Fruit fly (Drosophila melanogaster) whole organism, embryonic: Measurements from ENCODE around the gene Mst77F.

ENCODE experiments used
- Aef1 ChIP-seq: fragments of 200-800 bp; sonication (Bioruptor generic); IDR thresholded peaks from 3 replicates; pipeline ENCODE4 v1.3.6; 2022; ENCODE audit warnings: missing biosample characterization, missing genetic modification characterization
- Asciz ChIP-seq: fragments of 200-800 bp; sonication (Bioruptor generic); optimal IDR thresholded peaks from 2 replicates; lab custom pipeline; 2017; ENCODE audit warnings: missing biosample characterization, mild to moderate bottlenecking, missing genetic modification characterization, missing genetic modification reagents
- Bdp1 ChIP-seq: fragments of 200-800 bp; sonication (Bioruptor generic); optimal IDR thresholded peaks from 3 replicates; lab custom pipeline; 2016; ENCODE audit warnings: missing biosample characterization, missing genetic modification characterization
- CG10979 ChIP-seq: fragments of 200-800 bp; sonication (Bioruptor generic); optimal IDR thresholded peaks from 2 replicates; lab custom pipeline; 2018; ENCODE audit warnings: missing biosample characterization, mild to moderate bottlenecking, missing genetic modification characterization, moderate library complexity
- CG12299 ChIP-seq: fragments of 200-800 bp; sonication (Bioruptor generic); optimal IDR thresholded peaks from 2 replicates; lab custom pipeline; 2018; ENCODE audit warnings: missing biosample characterization, mild to moderate bottlenecking, missing genetic modification characterization
- CG12942 ChIP-seq: fragments of 200-800 bp; sonication (Bioruptor generic); optimal IDR thresholded peaks from 3 replicates; lab custom pipeline; 2016; ENCODE audit warnings: missing biosample characterization, missing genetic modification characterization
- CG13123 ChIP-seq: fragments of 200-800 bp; sonication (Bioruptor generic); optimal IDR thresholded peaks from 2 replicates; lab custom pipeline; 2016; ENCODE audit warnings: missing biosample characterization, missing genetic modification characterization
- CG2116 ChIP-seq: fragments of 200-800 bp; sonication (Bioruptor generic); optimal IDR thresholded peaks from 3 replicates; lab custom pipeline; 2018; ENCODE audit warnings: missing biosample characterization, mild to moderate bottlenecking, missing genetic modification characterization
- CG2199 ChIP-seq: fragments of 200-800 bp; sonication (Bioruptor generic); IDR thresholded peaks from 3 replicates; pipeline ENCODE4 v1.3.6; 2022; ENCODE audit warnings: missing biosample characterization, missing genetic modification characterization
- CG32772 ChIP-seq: fragments of 200-800 bp; sonication (Bioruptor generic); IDR thresholded peaks from 2 replicates; pipeline ENCODE4 v1.3.6; 2022; ENCODE audit warnings: missing biosample characterization, missing genetic modification characterization
- CG4854 ChIP-seq: fragments of 200-800 bp; sonication (Bioruptor generic); optimal IDR thresholded peaks from 2 replicates; lab custom pipeline; 2016; ENCODE audit warnings: missing biosample characterization, missing genetic modification characterization, inconsistent platforms
- CG6254 ChIP-seq: fragments of 200-800 bp; sonication (Bioruptor generic); optimal IDR thresholded peaks from 3 replicates; lab custom pipeline; 2017; ENCODE audit warnings: mild to moderate bottlenecking, missing biosample characterization, missing genetic modification reagents, missing genetic modification characterization
- CG7271 ChIP-seq: fragments of 200-800 bp; sonication (Bioruptor generic); optimal IDR thresholded peaks from 2 replicates; lab custom pipeline; 2018; ENCODE audit warnings: missing biosample characterization, mild to moderate bottlenecking, missing genetic modification characterization, moderate library complexity
- CG7372 ChIP-seq: fragments of 200-800 bp; sonication (Bioruptor generic); IDR thresholded peaks from 2 replicates; pipeline ENCODE4 v1.3.6; 2022; ENCODE audit warnings: missing biosample characterization, missing genetic modification characterization
- CG7963 ChIP-seq: fragments of 200-800 bp; sonication (Bioruptor generic); IDR thresholded peaks from 3 replicates; pipeline ENCODE4 v1.3.6; 2022; ENCODE audit warnings: missing biosample characterization, missing genetic modification characterization; ENCODE audit not compliant: partially characterized antibody
- CG8281 ChIP-seq: fragments of 200-800 bp; sonication (Bioruptor generic); optimal IDR thresholded peaks from 2 replicates; lab custom pipeline; 2018; ENCODE audit warnings: missing biosample characterization, mild to moderate bottlenecking, missing genetic modification characterization, moderate library complexity
- CG8478 ChIP-seq: fragments of >200 bp; optimal IDR thresholded peaks from 2 replicates; lab custom pipeline; 2018
- CG9215 ChIP-seq: fragments of 200-800 bp; sonication (Bioruptor generic); IDR thresholded peaks from 2 replicates; pipeline ENCODE4 v1.3.6; 2022; ENCODE audit warnings: missing biosample characterization, missing genetic modification characterization
- CG9727 ChIP-seq: fragments of 200-800 bp; sonication (Bioruptor generic); optimal IDR thresholded peaks from 3 replicates; lab custom pipeline; 2017; ENCODE audit warnings: missing biosample characterization, mild to moderate bottlenecking, missing genetic modification characterization
- CrebB ChIP-seq: fragments of 200-800 bp; sonication (Bioruptor generic); optimal IDR thresholded peaks from 3 replicates; lab custom pipeline; 2018; ENCODE audit warnings: missing biosample characterization, mild to moderate bottlenecking, missing genetic modification characterization
- Dip3 ChIP-seq: fragments of 200-800 bp; sonication (Bioruptor generic); optimal IDR thresholded peaks from 3 replicates; lab custom pipeline; 2016; ENCODE audit warnings: missing biosample characterization, missing genetic modification characterization
- Fer2 ChIP-seq: fragments of 200-800 bp; sonication (Bioruptor generic); optimal IDR thresholded peaks from 2 replicates; lab custom pipeline; 2018; ENCODE audit warnings: missing biosample characterization, mild to moderate bottlenecking, missing genetic modification characterization, moderate library complexity
- H2.0 ChIP-seq: fragments of 200-800 bp; sonication (Bioruptor generic); IDR thresholded peaks from 2 replicates; pipeline ENCODE4 v1.3.6; 2022; ENCODE audit warnings: missing biosample characterization, missing genetic modification characterization
- HLHmδ ChIP-seq: fragments of 200-800 bp; sonication (Bioruptor generic); optimal IDR thresholded peaks from 2 replicates; lab custom pipeline; 2018; ENCODE audit warnings: missing biosample characterization, mild to moderate bottlenecking, missing genetic modification characterization, moderate library complexity
- Hey ChIP-seq: fragments of 200-800 bp; sonication (Bioruptor generic); optimal IDR thresholded peaks from 3 replicates; lab custom pipeline; 2018; ENCODE audit warnings: missing biosample characterization, mild to moderate bottlenecking, missing genetic modification characterization
- Kr ChIP-seq: fragments of 200-800 bp; sonication (Bioruptor generic); optimal IDR thresholded peaks from 2 replicates; lab custom pipeline; 2017; ENCODE audit warnings: missing biosample characterization, mild to moderate bottlenecking, missing genetic modification characterization
- MBD-R2 ChIP-seq: fragments of 200-800 bp; sonication (Bioruptor generic); IDR thresholded peaks from 2 replicates; pipeline ENCODE4 v1.3.6; 2022; ENCODE audit warnings: missing biosample characterization, missing genetic modification characterization
- MESR4 ChIP-seq: fragments of 200-800 bp; sonication (Bioruptor generic); optimal IDR thresholded peaks from 2 replicates; lab custom pipeline; 2018; ENCODE audit warnings: missing biosample characterization, mild to moderate bottlenecking, missing genetic modification characterization, moderate library complexity
- Med ChIP-seq: fragments of 200-800 bp; sonication (Bioruptor generic); peaks from one replicate; lab custom pipeline; 2016; ENCODE audit warnings: missing biosample characterization, missing genetic modification characterization, mild to moderate bottlenecking, inconsistent platforms, moderate library complexity
- Mes4 ChIP-seq: fragments of 200-800 bp; sonication (Bioruptor generic); optimal IDR thresholded peaks from 2 replicates; lab custom pipeline; 2016; ENCODE audit warnings: missing biosample characterization, missing genetic modification characterization
- NC2β ChIP-seq: fragments of 200-800 bp; sonication (Bioruptor generic); optimal IDR thresholded peaks from 2 replicates; lab custom pipeline; 2016; ENCODE audit warnings: missing biosample characterization, missing genetic modification characterization
- Oli ChIP-seq: fragments of 200-800 bp; sonication (Bioruptor generic); optimal IDR thresholded peaks from 2 replicates; lab custom pipeline; 2018; ENCODE audit warnings: missing biosample characterization, mild to moderate bottlenecking, missing genetic modification characterization, moderate library complexity
- Optix ChIP-seq: fragments of 200-800 bp; sonication (Bioruptor generic); IDR thresholded peaks from 3 replicates; pipeline ENCODE4 v1.3.6; 2022; ENCODE audit warnings: missing biosample characterization, missing genetic modification characterization
- Ssrp ChIP-seq: fragments of 200-800 bp; sonication (Bioruptor generic); optimal IDR thresholded peaks from 2 replicates; lab custom pipeline; 2018; ENCODE audit warnings: missing biosample characterization, mild to moderate bottlenecking, missing genetic modification characterization, moderate library complexity
- Stat92E ChIP-seq, 3 experiments: fragments of >200 bp in 2 of 3; fragments of 200-800 bp in 1 of 3; sonication (Bioruptor generic) in 1 of 3; optimal IDR thresholded peaks; 2 replicates each; lab custom pipeline; 2017 to 2019; ENCODE audit warnings: missing biosample characterization in 3 of 3, missing genetic modification characterization in 3 of 3, mild to moderate bottlenecking in 1 of 3, moderate library complexity in 1 of 3
- Usf ChIP-seq: fragments of 200-800 bp; sonication (Bioruptor generic); optimal IDR thresholded peaks from 2 replicates; lab custom pipeline; 2017; ENCODE audit warnings: missing genotype, missing biosample characterization, missing genetic modification characterization
- Vsx1 ChIP-seq: fragments of 200-800 bp; sonication (Bioruptor generic); optimal IDR thresholded peaks from 2 replicates; lab custom pipeline; 2017; ENCODE audit warnings: missing biosample characterization, mild to moderate bottlenecking, missing genetic modification characterization, missing genetic modification reagents
- aop ChIP-seq: fragments of 200-800 bp; sonication (Bioruptor generic); IDR thresholded peaks from 2 replicates; pipeline ENCODE4 v1.3.6; 2022; ENCODE audit warnings: missing biosample characterization, missing genetic modification characterization
- ash1 ChIP-seq: fragments of 200-800 bp; sonication (Bioruptor generic); optimal IDR thresholded peaks from 2 replicates; lab custom pipeline; 2018; ENCODE audit warnings: missing biosample characterization, mild to moderate bottlenecking, missing genetic modification characterization
- btn ChIP-seq: fragments of 200-800 bp; sonication (Bioruptor generic); optimal IDR thresholded peaks from 2 replicates; lab custom pipeline; 2016; ENCODE audit warnings: missing biosample characterization, missing genetic modification characterization
- fd96Cb ChIP-seq: fragments of 200-800 bp; sonication (Bioruptor generic); optimal IDR thresholded peaks from 2 replicates; lab custom pipeline; 2018; ENCODE audit warnings: missing biosample characterization, mild to moderate bottlenecking, missing genetic modification characterization, moderate library complexity
- ftz-f1 ChIP-seq: fragments of 200-800 bp; sonication (Bioruptor generic); optimal IDR thresholded peaks from 2 replicates; lab custom pipeline; 2016; ENCODE audit warnings: missing biosample characterization, missing genetic modification characterization
- hbn ChIP-seq: fragments of 200-800 bp; sonication (Bioruptor generic); IDR thresholded peaks from 2 replicates; pipeline ENCODE4 v1.3.6; 2022; ENCODE audit warnings: missing biosample characterization, missing genetic modification characterization; ENCODE audit not compliant: partially characterized antibody
- mld ChIP-seq: fragments of 200-800 bp; sonication (Bioruptor generic); IDR thresholded peaks from 3 replicates; pipeline ENCODE4 v1.3.6; 2022; ENCODE audit warnings: missing biosample characterization, missing genetic modification characterization; ENCODE audit not compliant: partially characterized antibody
- onecut ChIP-seq: fragments of 200-800 bp; sonication (Bioruptor generic); IDR thresholded peaks from 2 replicates; pipeline ENCODE4 v1.3.6; 2022; ENCODE audit warnings: missing biosample characterization, missing genetic modification characterization
- repo ChIP-seq: fragments of 200-800 bp; sonication (Bioruptor generic); optimal IDR thresholded peaks from 2 replicates; lab custom pipeline; 2016; ENCODE audit warnings: missing biosample characterization, missing genetic modification characterization
- tin ChIP-seq: fragments of 200-800 bp; sonication (Bioruptor generic); optimal IDR thresholded peaks from 3 replicates; lab custom pipeline; 2016; ENCODE audit warnings: missing biosample characterization, missing genetic modification characterization
- toy ChIP-seq: fragments of 200-800 bp; sonication (Bioruptor generic); IDR thresholded peaks from 2 replicates; pipeline ENCODE4 v1.3.6; 2022; ENCODE audit warnings: missing biosample characterization, missing genetic modification characterization
- tx ChIP-seq: fragments of 200-800 bp; sonication (Bioruptor generic); optimal IDR thresholded peaks from 2 replicates; lab custom pipeline; 2016; ENCODE audit warnings: missing biosample characterization, missing genetic modification characterization

Gene Mst77F

DNA sequence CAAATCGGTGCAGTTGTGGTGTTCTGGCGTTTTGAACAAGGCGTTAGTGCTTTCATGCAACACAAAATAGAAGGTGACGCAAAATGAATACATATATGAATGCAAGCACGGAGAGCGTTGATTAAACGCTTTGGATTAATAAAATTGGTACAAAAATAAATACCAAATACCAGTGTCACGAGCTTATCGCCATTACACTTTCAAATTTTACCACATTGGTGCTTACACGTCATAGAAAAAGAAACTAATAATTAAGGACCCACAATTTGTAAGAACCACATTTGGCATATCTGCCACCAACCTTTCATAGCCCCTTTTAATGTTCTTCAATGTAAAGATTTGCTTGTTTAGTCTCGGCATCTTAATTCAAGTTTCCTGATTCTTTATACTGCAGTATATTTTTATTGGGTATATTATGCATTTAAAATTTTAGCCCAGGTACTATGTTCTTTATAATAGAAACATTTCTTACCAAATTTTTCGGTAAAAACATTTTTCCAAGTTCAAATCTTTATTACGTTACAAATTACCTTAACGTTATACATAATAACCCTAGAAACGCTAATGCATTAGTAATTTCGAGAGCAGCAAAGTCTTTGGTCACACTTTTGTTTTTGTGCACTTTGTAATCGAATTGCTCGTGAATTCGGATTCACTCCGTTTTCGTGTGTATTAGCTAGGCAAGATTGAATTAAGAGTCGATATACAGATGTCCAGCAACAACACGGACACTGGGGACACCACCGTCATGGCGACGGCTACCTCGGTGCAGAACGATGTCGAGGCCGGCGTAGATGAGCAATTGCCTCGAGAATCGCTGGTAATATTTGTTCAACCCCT lies 39.4 kb downstream of the Mst77F start, which contains the start of the genes Pex16 and Pex14 (continued):
- TF ChIP-seq CG2199 (GFP tag; lab: Robert Waterston, UW) (peak; percentile 75; the same call in 2 of the 3 replicates), Stat92E (GFP tag; optimal IDR thresholded peaks at IDR 0.05; lab: Kevin White, UChicago) (no peak), CG7372 (peak; percentile 81), CG12942 (GFP tag; lab: Kevin White, UChicago) (peak; percentile 65), CG2116 (peak; percentile 47), tin (peak; percentile 78), MESR4 (peak; percentile 67), CG8281 (tag; lab: Kevin White, UChicago) (peak; percentile 10), CG13123 (GFP tag; lab: Kevin White, UChicago) (peak; percentile 37), Oli (peak; percentile 59), hbn (GFP tag; lab: Robert Waterston, UW) (no peak), Bdp1 (GFP tag; lab: Kevin White, UChicago) (peak; percentile 31), toy (no peak), CG8478 (lab: Kevin White, UChicago) (no peak), Med (peak; percentile 96), Ssrp (tag; lab: Kevin White, UChicago) (peak; percentile 65), tx (GFP tag; lab: Kevin White, UChicago) (peak; percentile 73), CG32772 (GFP tag; lab: Robert Waterston, UW) (peak; percentile 65), ash1 (GFP tag; lab: Kevin White, UChicago) (no peak), CG12299 (tag; lab: Kevin White, UChicago) (no peak), CG6254 (GFP tag; lab: Kevin White, UChicago) (no peak), Optix (peak; percentile 55; the same call in 1 of the 3 replicates), btn (GFP tag; lab: Kevin White, UChicago) (peak; percentile 45), aop (no peak), Dip3 (peak; percentile 69), CG4854 (GFP tag; lab: Kevin White, UChicago) (peak; percentile 38), MBD-R2 (GFP tag; lab: Robert Waterston, UW) (peak; percentile 81), H2.0 (GFP tag; lab: Robert Waterston, UW) (peak; percentile 71), Mes4 (GFP tag; lab: Kevin White, UChicago) (peak; percentile 64), Aef1 (GFP tag; lab: Robert Waterston, UW) (peak; percentile 67), CG9727 (GFP tag; lab: Kevin White, UChicago) (peak; percentile 69), repo (peak; percentile 70), Hey (no peak), Asciz (GFP tag; lab: Kevin White, UChicago) (no peak), fd96Cb (tag; lab: Kevin White, UChicago) (peak; percentile 58), HLHmδ (no peak), CrebB (tag; lab: Kevin White, UChicago) (no peak), NC2β (GFP tag; lab: Kevin White, UChicago) (peak; percentile 24), CG7963 (GFP tag; lab: Robert Waterston, UW) (no peak), CG7271 (tag; lab: Kevin White, UChicago) (no peak), mld (GFP tag; lab: Robert Waterston, UW) (no peak), CG9215 (GFP tag; lab: Robert Waterston, UW) (peak; percentile 82), CG10979 (tag; lab: Kevin White, UChicago) (peak; percentile 39), Kr (no peak), Usf (GFP tag; lab: Kevin White, UChicago) (peak; percentile 46), ftz-f1 (GFP tag; lab: Kevin White, UChicago) (no peak), Vsx1 (no peak), Fer2 (tag; lab: Kevin White, UChicago) (peak; percentile 62), onecut (GFP tag; lab: Robert Waterston, UW) (peak; percentile 25; the same call in 1 of the 2 replicates)
